Worm (Caenorhabditis elegans) whole organism, L3 larva: Measurements from ENCODE around the gene K01F9.2.

ENCODE experiments used
- R02D3.7 ChIP-seq: fragments of 150-350 bp; optimal IDR thresholded peaks from 2 replicates; lab custom pipeline; 2014; ENCODE audit warnings: missing biosample characterization, missing genetic modification characterization
- aly-2 ChIP-seq: fragments of 150-350 bp; optimal IDR thresholded peaks from 2 replicates; lab custom pipeline; 2014; ENCODE audit warnings: missing biosample characterization, missing genetic modification characterization
- elt-3 ChIP-seq, 3 experiments: fragments of 150-350 bp in 1 of 3; sonication (generic microtip) in 2 of 3; optimal IDR thresholded peaks; 2 replicates in 2 of 3; 4 replicates in 1 of 3; lab custom pipeline; 2014 to 2017; ENCODE audit warnings: missing biosample characterization in 3 of 3, missing genetic modification characterization in 3 of 3
- nhr-11 ChIP-seq: fragments of 150-350 bp; optimal IDR thresholded peaks from 2 replicates; lab custom pipeline; 2014; ENCODE audit warnings: missing biosample characterization, missing genetic modification characterization
- nhr-237 ChIP-seq: fragments of 150-350 bp; optimal IDR thresholded peaks from 2 replicates; lab custom pipeline; 2014; ENCODE audit warnings: missing biosample characterization, missing genetic modification characterization
- pqm-1 ChIP-seq: fragments of 150-350 bp; optimal IDR thresholded peaks from 2 replicates; lab custom pipeline; 2017; ENCODE audit warnings: missing biosample characterization, missing genetic modification characterization, inconsistent platforms
- snpc-4 ChIP-seq: fragments of 150-350 bp; optimal IDR thresholded peaks from 2 replicates; lab custom pipeline; 2014; ENCODE audit warnings: missing biosample characterization, missing genetic modification characterization
- tbx-2 ChIP-seq: sonication (generic microtip); optimal IDR thresholded peaks from 2 replicates; lab custom pipeline; 2016; ENCODE audit warnings: mild to moderate bottlenecking, missing genetic modification characterization, missing compliant biosample characterization
- unc-62 ChIP-seq: fragments of 150-350 bp; sonication (generic microtip); optimal IDR thresholded peaks from 4 replicates; lab custom pipeline; 2014; ENCODE audit warnings: missing biosample characterization, missing genetic modification reagents, missing genetic modification characterization

- TF ChIP-seq elt-3 (tag; optimal IDR thresholded peaks at IDR 0.05; lab: Kevin White, UChicago) (peak in 1 of 3 experiments; percentile 73), R02D3.7 (tag; lab: Kevin White, UChicago) (no peak), nhr-237 (tag; lab: Kevin White, UChicago) (no peak), aly-2 (tag; lab: Kevin White, UChicago) (no peak), nhr-11 (tag; lab: Kevin White, UChicago) (no peak), unc-62 (no peak), tbx-2 (tag; lab: Kevin White, UChicago) (no peak), snpc-4 (tag; lab: Kevin White, UChicago) (no peak), pqm-1 (tag; lab: Kevin White, UChicago) (peak; percentile 94)
These were observed 8.8 kb downstream of the K01F9.2 start for ce11 chrIII:8867922-8868655.
